Fruit fly (Drosophila melanogaster): ENCODE measurements around the gene slou.
A peak's percentile ranks its signal among the peaks of the same experiment; 100 is the strongest.

The slou gene

DNA sequence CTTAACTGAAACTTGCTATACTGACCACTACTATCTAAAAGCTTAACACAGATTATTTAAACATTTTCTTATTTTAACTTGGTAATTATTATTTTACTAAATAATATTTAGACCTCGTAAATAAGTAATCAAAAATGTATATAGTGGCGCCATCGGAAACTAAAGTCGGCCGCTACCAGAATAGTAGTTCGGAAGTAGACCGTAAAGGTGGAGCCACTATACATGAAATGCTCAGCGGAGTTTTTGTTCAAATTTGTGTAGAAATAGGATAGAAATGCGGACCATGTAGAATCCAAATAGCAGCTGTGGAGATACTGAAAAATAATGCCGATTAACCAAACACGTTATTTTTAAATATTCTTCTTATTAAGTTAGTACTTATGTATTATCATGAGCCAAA, 36.8 kb downstream of the slou start (continued):
- TF ChIP-seq tin (GFP tag; optimal IDR thresholded peaks at IDR 0.05) = peak; percentile 99
- TF ChIP-seq CG32532 (GFP tag; IDR thresholded peaks at IDR 0.05) = peak; percentile 99
- peak; percentile 98 for TF ChIP-seq Dad (GFP tag; optimal IDR thresholded peaks at IDR 0.05)
- peak; percentile 99 for TF ChIP-seq CG10209 (GFP tag; optimal IDR thresholded peaks at IDR 0.05)
- no peak for TF ChIP-seq hb (GFP tag; IDR thresholded peaks at IDR 0.05; ENCODE audit: partially characterized antibody)
- peak; percentile 99 for TF ChIP-seq CG33213 (GFP tag; optimal IDR thresholded peaks at IDR 0.05)
- peak; percentile 99 for TF ChIP-seq fd3F (GFP tag; optimal IDR thresholded peaks at IDR 0.05)
- TF ChIP-seq Usf (GFP tag; optimal IDR thresholded peaks at IDR 0.05) = peak; percentile 98
- TF ChIP-seq Hey (tag; optimal IDR thresholded peaks at IDR 0.05) = peak; percentile 96
- TF ChIP-seq dysf (GFP tag; IDR thresholded peaks at IDR 0.05) = peak; percentile 98
- TF ChIP-seq knrl (GFP tag; IDR thresholded peaks at IDR 0.05; ENCODE audit: partially characterized antibody) = peak; percentile 28; the same call in 1 of the 3 replicates
- peak; percentile 96 for TF ChIP-seq odd (GFP tag; optimal IDR thresholded peaks at IDR 0.05)
- peak; percentile 99 for TF ChIP-seq CG6813 (GFP tag; optimal IDR thresholded peaks at IDR 0.05)
- TF ChIP-seq CG15514 (GFP tag; optimal IDR thresholded peaks at IDR 0.05) = peak; percentile 95
- peak; percentile 99 for TF ChIP-seq mirr (GFP tag; optimal IDR thresholded peaks at IDR 0.05)
- TF ChIP-seq Ets97D (GFP tag; optimal IDR thresholded peaks at IDR 0.05) = peak; percentile 100
- TF ChIP-seq NC2β (GFP tag; optimal IDR thresholded peaks at IDR 0.05) = peak; percentile 99
- TF ChIP-seq CG1792 (GFP tag; optimal IDR thresholded peaks at IDR 0.05) = peak; percentile 95
- peak; percentile 96 for TF ChIP-seq CG31388 (GFP tag; optimal IDR thresholded peaks at IDR 0.05)
- TF ChIP-seq CG17612 (GFP tag; IDR thresholded peaks at IDR 0.05) = peak; percentile 95
- peak; percentile 98 for TF ChIP-seq CG16863 (GFP tag; optimal IDR thresholded peaks at IDR 0.05)
- TF ChIP-seq emc (GFP tag; optimal IDR thresholded peaks at IDR 0.05) = peak; percentile 98
- TF ChIP-seq corto (GFP tag; optimal IDR thresholded peaks at IDR 0.05) = no peak
- TF ChIP-seq chinmo (GFP tag; IDR thresholded peaks at IDR 0.05; ENCODE audit: partially characterized antibody) = no peak
- TF ChIP-seq Ssrp (tag; optimal IDR thresholded peaks at IDR 0.05) = peak; percentile 97
- peak; percentile 97 for TF ChIP-seq CG12236 (GFP tag; optimal IDR thresholded peaks at IDR 0.05)
- peak; percentile 100 for TF ChIP-seq bcd (GFP tag; optimal IDR thresholded peaks at IDR 0.05)
- TF ChIP-seq her (GFP tag; optimal IDR thresholded peaks at IDR 0.05) = peak; percentile 95
- TF ChIP-seq luna (GFP tag; optimal IDR thresholded peaks at IDR 0.05) = peak; percentile 97
- TF ChIP-seq crc (GFP tag; optimal IDR thresholded peaks at IDR 0.05) = peak; percentile 97
- peak; percentile 95 for TF ChIP-seq gro (GFP tag; optimal IDR thresholded peaks at IDR 0.05)
- TF ChIP-seq CG34376 (GFP tag; optimal IDR thresholded peaks at IDR 0.05) = peak; percentile 96
- TF ChIP-seq Sin3A (optimal IDR thresholded peaks at IDR 0.05) = no peak
- TF ChIP-seq lbe (GFP tag; optimal IDR thresholded peaks at IDR 0.05) = peak; percentile 88
- TF ChIP-seq Xbp1 (GFP tag; optimal IDR thresholded peaks at IDR 0.05) = peak; percentile 99
- peak; percentile 99 for TF ChIP-seq gce (GFP tag; IDR thresholded peaks at IDR 0.05)
- TF ChIP-seq CG43689 (GFP tag; IDR thresholded peaks at IDR 0.05) = peak; percentile 98
- peak; percentile 98 for TF ChIP-seq CG12659 (GFP tag; optimal IDR thresholded peaks at IDR 0.05)
- peak; percentile 98 for TF ChIP-seq CG10959 (GFP tag; IDR thresholded peaks at IDR 0.05)
- peak; percentile 95 for TF ChIP-seq vfl (GFP tag; optimal IDR thresholded peaks at IDR 0.05)
- TF ChIP-seq CG10462 (GFP tag; optimal IDR thresholded peaks at IDR 0.05) = peak; percentile 95
- peak; percentile 75 for TF ChIP-seq crol (GFP tag; IDR thresholded peaks at IDR 0.05)
- TF ChIP-seq exex (tag; optimal IDR thresholded peaks at IDR 0.05) = peak; percentile 76
- TF ChIP-seq CG6683 (GFP tag; optimal IDR thresholded peaks at IDR 0.05) = peak; percentile 96
- no peak for TF ChIP-seq Tbp (GFP tag; optimal IDR thresholded peaks at IDR 0.05)
- peak; percentile 96 for TF ChIP-seq YL-1 (GFP tag; optimal IDR thresholded peaks at IDR 0.05)
- TF ChIP-seq CG3281 (GFP tag; optimal IDR thresholded peaks at IDR 0.05) = peak; percentile 98
- peak; percentile 100 for TF ChIP-seq Ets65A (GFP tag)
- peak; percentile 99 for TF ChIP-seq CG2875 (GFP tag; optimal IDR thresholded peaks at IDR 0.05)
- TF ChIP-seq oc (tag; optimal IDR thresholded peaks at IDR 0.05) = peak; percentile 96
- TF ChIP-seq dm (GFP tag; optimal IDR thresholded peaks at IDR 0.05) = peak; percentile 95
- peak; percentile 97 for TF ChIP-seq al (GFP tag; IDR thresholded peaks at IDR 0.05)

All from whole organism, embryonic.